Worm (Caenorhabditis elegans): ENCODE measurements around the gene cdr-6.

- TF ChIP-seq lin-39 (tag; optimal IDR thresholded peaks at IDR 0.05) (no peak), tlp-1 (tag; optimal IDR thresholded peaks at IDR 0.05) (no peak), unc-62 (GFP tag; optimal IDR thresholded peaks at IDR 0.05) (no peak), ceh-90 (tag; optimal IDR thresholded peaks at IDR 0.05) (no peak), elt-2 (tag; optimal IDR thresholded peaks at IDR 0.05) (no peak), skn-1 (tag; optimal IDR thresholded peaks at IDR 0.05) (no peak), swsn-7 (tag; optimal IDR thresholded peaks at IDR 0.05) (no peak), hlh-4 (tag; optimal IDR thresholded peaks at IDR 0.05) (no peak), fos-1 (tag; optimal IDR thresholded peaks at IDR 0.05) (no peak)
Observed at ce11 chrV:12441420-12441819, 27.9 kb upstream of the cdr-6 start, which contains the start of gene pals-37.
